Fruit fly (Drosophila melanogaster) whole organism, wandering third instar larva: Measurements from ENCODE around the gene CycT.

ENCODE experiments used
- Abd-B ChIP-seq: fragments of >200 bp; optimal IDR thresholded peaks from 2 replicates; lab custom pipeline; 2017; ENCODE audit warnings: missing biosample characterization, missing genetic modification characterization
- CG32264 ChIP-seq: fragments of 200-800 bp; sonication (Bioruptor generic); optimal IDR thresholded peaks from 2 replicates; lab custom pipeline; 2016; ENCODE audit warnings: missing biosample characterization, missing genetic modification characterization
- CG9705 ChIP-seq: fragments of 200-800 bp; sonication (Bioruptor generic); optimal IDR thresholded peaks from 2 replicates; lab custom pipeline; 2018; ENCODE audit warnings: missing biosample characterization, mild to moderate bottlenecking, missing genetic modification characterization
- CrebA ChIP-seq: fragments of 200-800 bp; sonication (Bioruptor generic); optimal IDR thresholded peaks from 2 replicates; lab custom pipeline; 2016; ENCODE audit warnings: missing biosample characterization, mild to moderate bottlenecking, missing genetic modification characterization, borderline replicate concordance
- Dfd ChIP-seq: fragments of >200 bp; optimal IDR thresholded peaks from 2 replicates; lab custom pipeline; 2017; ENCODE audit warnings: missing biosample characterization, missing genetic modification characterization
- Dif ChIP-seq: fragments of 200-275, 200-300 bp; sonication (Bioruptor generic); optimal IDR thresholded peaks from 2 replicates; lab custom pipeline; 2018; ENCODE audit warnings: missing biosample characterization, missing genetic modification characterization; ENCODE audit not compliant: partially characterized antibody
- GATAd ChIP-seq: sonication (Bioruptor generic); optimal IDR thresholded peaks from 2 replicates; lab custom pipeline; 2016; ENCODE audit warnings: missing biosample characterization, missing genetic modification characterization
- HLH106 ChIP-seq: fragments of 200-800 bp; optimal IDR thresholded peaks from 3 replicates; lab custom pipeline; 2019; ENCODE audit warnings: missing biosample characterization, mild to moderate bottlenecking, missing genetic modification characterization, moderate library complexity
- Hnf4 ChIP-seq: fragments of 200-800 bp; sonication (Bioruptor generic); optimal IDR thresholded peaks from 2 replicates; lab custom pipeline; 2016; ENCODE audit warnings: missing biosample characterization, mild to moderate bottlenecking, missing genetic modification characterization
- Hr78 ChIP-seq: fragments of >200 bp; optimal IDR thresholded peaks from 2 replicates; lab custom pipeline; 2017; ENCODE audit warnings: missing biosample characterization, missing genetic modification characterization
- Hr83 ChIP-seq: fragments of 200-300 bp; sonication (Bioruptor generic); optimal IDR thresholded peaks from 2 replicates; lab custom pipeline; 2016; ENCODE audit warnings: missing biosample characterization, mild to moderate bottlenecking, missing genetic modification characterization, moderate library complexity; ENCODE audit not compliant: poor library complexity, severe bottlenecking
- Jra ChIP-seq: sonication (Bioruptor generic); optimal IDR thresholded peaks from 2 replicates; lab custom pipeline; 2016; ENCODE audit warnings: missing biosample characterization, missing genetic modification characterization
- Mio ChIP-seq: sonication (Bioruptor generic); optimal IDR thresholded peaks from 2 replicates; lab custom pipeline; 2016; ENCODE audit warnings: missing biosample characterization, missing genetic modification characterization
- Myc ChIP-seq: fragments of >200 bp; optimal IDR thresholded peaks from 2 replicates; lab custom pipeline; 2017
- N ChIP-seq: fragments of >200 bp; optimal IDR thresholded peaks from 2 replicates; lab custom pipeline; 2018; ENCODE audit warnings: missing biosample characterization, missing external identifiers, missing genetic modification characterization
- OdsH ChIP-seq: fragments of 200-800 bp; sonication (Bioruptor generic); optimal IDR thresholded peaks from 2 replicates; lab custom pipeline; 2016; ENCODE audit warnings: missing biosample characterization, mild to moderate bottlenecking, missing genetic modification characterization
- Rel ChIP-seq, 2 experiments: fragments of 200-800 bp; sonication (Bioruptor generic) in 1 of 2; optimal IDR thresholded peaks; 2 replicates in 1 of 2; 3 replicates in 1 of 2; lab custom pipeline; 2016 to 2019; ENCODE audit warnings: mild to moderate bottlenecking in 2 of 2, missing biosample characterization in 2 of 2, missing genetic modification characterization in 2 of 2, moderate library complexity in 1 of 2
- Sp1 ChIP-seq: fragments of 200-800 bp; sonication (Bioruptor generic); optimal IDR thresholded peaks from 3 replicates; lab custom pipeline; 2019; ENCODE audit warnings: missing biosample characterization, mild to moderate bottlenecking, missing genetic modification characterization, moderate library complexity
- Vsx2 ChIP-seq: fragments of 200-300, 225-300 bp; sonication (Bioruptor generic); optimal IDR thresholded peaks from 2 replicates; lab custom pipeline; 2018; ENCODE audit warnings: missing biosample characterization, missing genetic modification characterization; ENCODE audit not compliant: partially characterized antibody
- br ChIP-seq: fragments of 200-800 bp; sonication (Bioruptor generic); optimal IDR thresholded peaks from 2 replicates; lab custom pipeline; 2016; ENCODE audit warnings: missing biosample characterization, missing genetic modification characterization
- brk ChIP-seq: fragments of 200-800 bp; sonication (Bioruptor generic); optimal IDR thresholded peaks from 2 replicates; lab custom pipeline; 2016; ENCODE audit warnings: missing biosample characterization, mild to moderate bottlenecking, missing genetic modification characterization
- dl ChIP-seq, 2 experiments: fragments of 175-275, 200-275 bp in 1 of 2; fragments of 200-275 bp in 1 of 2; sonication (Bioruptor generic); optimal IDR thresholded peaks; lab custom pipeline; 2018; ENCODE audit warnings: mild to moderate bottlenecking in 2 of 2, missing biosample characterization in 2 of 2, missing genetic modification characterization in 2 of 2, moderate library complexity in 2 of 2; ENCODE audit not compliant: partially characterized antibody in 2 of 2, insufficient read depth in 1 of 2
- dmrt93B ChIP-seq: fragments of 200-800 bp; sonication (Bioruptor generic); optimal IDR thresholded peaks from 2 replicates; lab custom pipeline; 2018; ENCODE audit warnings: missing biosample characterization, mild to moderate bottlenecking, missing genetic modification characterization
- dsf ChIP-seq: sonication (Bioruptor generic); optimal IDR thresholded peaks from 2 replicates; lab custom pipeline; 2016; ENCODE audit warnings: missing biosample characterization, missing genetic modification characterization, borderline replicate concordance
- ey ChIP-seq: fragments of 200-800 bp; sonication (Bioruptor generic); optimal IDR thresholded peaks from 2 replicates; lab custom pipeline; 2016; ENCODE audit warnings: missing biosample characterization, missing genetic modification characterization
- foxo ChIP-seq, 2 experiments: fragments of 200-800 bp; sonication (Bioruptor generic); optimal IDR thresholded peaks; 2 replicates in 1 of 2; 3 replicates in 1 of 2; lab custom pipeline; 2016 to 2017; ENCODE audit warnings: missing biosample characterization in 2 of 2, missing genetic modification characterization in 2 of 2
- fru ChIP-seq: fragments of 200-800 bp; sonication (Bioruptor generic); optimal IDR thresholded peaks from 3 replicates; lab custom pipeline; 2016; ENCODE audit warnings: missing biosample characterization, mild to moderate bottlenecking, missing genetic modification characterization
- h ChIP-seq: fragments of 200-800 bp; sonication (Bioruptor generic); optimal IDR thresholded peaks from 3 replicates; lab custom pipeline; 2016; ENCODE audit warnings: missing biosample characterization, mild to moderate bottlenecking, missing genetic modification characterization
- jim ChIP-seq: fragments of 175-275, 200-325 bp; sonication (Bioruptor generic); optimal IDR thresholded peaks from 2 replicates; lab custom pipeline; 2016; ENCODE audit warnings: missing biosample characterization, mild to moderate bottlenecking, missing genetic modification characterization
- lola ChIP-seq: fragments of >200 bp; optimal IDR thresholded peaks from 2 replicates; lab custom pipeline; 2017; ENCODE audit warnings: missing biosample characterization, missing genetic modification characterization
- pan ChIP-seq: fragments of >200 bp; optimal IDR thresholded peaks from 2 replicates; lab custom pipeline; 2017
- psq ChIP-seq: fragments of 200-800 bp; sonication (Bioruptor generic); optimal IDR thresholded peaks from 3 replicates; lab custom pipeline; 2017; ENCODE audit warnings: missing biosample characterization, mild to moderate bottlenecking, missing genetic modification characterization, moderate library complexity
- rgr ChIP-seq: fragments of 200-800 bp; sonication (Bioruptor generic); optimal IDR thresholded peaks from 3 replicates; lab custom pipeline; 2016; ENCODE audit warnings: missing biosample characterization, mild to moderate bottlenecking, missing genetic modification characterization
- sage ChIP-seq: fragments of 200-800 bp; sonication (Bioruptor generic); optimal IDR thresholded peaks from 2 replicates; lab custom pipeline; 2016; ENCODE audit warnings: missing biosample characterization, mild to moderate bottlenecking, missing genetic modification characterization
- sv ChIP-seq: fragments of 200-800 bp; sonication (Bioruptor generic); optimal IDR thresholded peaks from 3 replicates; lab custom pipeline; 2016; ENCODE audit warnings: missing biosample characterization, missing genetic modification characterization
- tai ChIP-seq: sonication (Bioruptor generic); optimal IDR thresholded peaks from 2 replicates; lab custom pipeline; 2016; ENCODE audit warnings: missing biosample characterization, missing genetic modification characterization
- usp ChIP-seq: fragments of >200 bp; optimal IDR thresholded peaks from 2 replicates; lab custom pipeline; 2017; ENCODE audit warnings: missing biosample characterization, missing genetic modification characterization
- woc ChIP-seq: sonication (Bioruptor generic); optimal IDR thresholded peaks from 2 replicates; lab custom pipeline; 2016; ENCODE audit warnings: missing biosample characterization, mild to moderate bottlenecking, missing genetic modification characterization

CycT gene

dm6 chr3L:17579121-17579520, 21.5 kb upstream of the CycT start:
- peak; percentile 44 for TF ChIP-seq OdsH (GFP tag; lab: Kevin White, UChicago)
- peak; percentile 49 for TF ChIP-seq h
- TF ChIP-seq Hnf4: no peak
- TF ChIP-seq Dfd: no peak
- no peak for TF ChIP-seq lola (GFP tag; lab: Kevin White, UChicago)
- TF ChIP-seq dl (GFP tag; optimal IDR thresholded peaks at IDR 0.05; lab: Kevin White, UChicago; ENCODE audit: insufficient read depth in 1 of 2, partially characterized antibody in 2 of 2): no peak
- TF ChIP-seq woc (GFP tag; lab: Kevin White, UChicago): no peak
- no peak for TF ChIP-seq pan (lab: Kevin White, UChicago)
- TF ChIP-seq Dif: no peak
- no peak for TF ChIP-seq Abd-B (GFP tag; lab: Kevin White, UChicago)
- TF ChIP-seq Rel (GFP tag; optimal IDR thresholded peaks at IDR 0.05; lab: Kevin White, UChicago): no peak
- TF ChIP-seq Rel (tag; optimal IDR thresholded peaks at IDR 0.05; lab: Kevin White, UChicago): no peak
- no peak for TF ChIP-seq N (GFP tag; lab: Kevin White, UChicago)
- TF ChIP-seq foxo (GFP tag; optimal IDR thresholded peaks at IDR 0.05; lab: Kevin White, UChicago): peak in 1 of 2 experiments; percentile 59
- TF ChIP-seq psq (GFP tag; lab: Kevin White, UChicago): no peak
- no peak for TF ChIP-seq Vsx2 (GFP tag; lab: Kevin White, UChicago)
- TF ChIP-seq dsf: no peak
- peak; percentile 30 for TF ChIP-seq brk (GFP tag; lab: Kevin White, UChicago)
- TF ChIP-seq br (GFP tag; lab: Kevin White, UChicago): peak; percentile 25
- peak; percentile 47 for TF ChIP-seq rgr
- no peak for TF ChIP-seq jim (GFP tag; lab: Kevin White, UChicago)
- TF ChIP-seq sv: no peak
- TF ChIP-seq fru (GFP tag; lab: Kevin White, UChicago): peak; percentile 57
- TF ChIP-seq Myc (lab: Kevin White, UChicago): no peak
- TF ChIP-seq GATAd (GFP tag; lab: Kevin White, UChicago): no peak
- no peak for TF ChIP-seq CrebA
- TF ChIP-seq dmrt93B (GFP tag; lab: Kevin White, UChicago): peak; percentile 44
- peak; percentile 31 for TF ChIP-seq tai
- TF ChIP-seq Hr78 (GFP tag; lab: Kevin White, UChicago): no peak
- peak; percentile 15 for TF ChIP-seq Hr83 (GFP tag; lab: Kevin White, UChicago)
- TF ChIP-seq ey (GFP tag; lab: Kevin White, UChicago): peak; percentile 55
- peak; percentile 15 for TF ChIP-seq sage
- peak; percentile 17 for TF ChIP-seq Mio (GFP tag; lab: Kevin White, UChicago)
- TF ChIP-seq usp (GFP tag; lab: Kevin White, UChicago): no peak
- TF ChIP-seq HLH106 (tag; lab: Kevin White, UChicago): peak; percentile 54
- no peak for TF ChIP-seq CG32264
- no peak for TF ChIP-seq CG9705
- peak; percentile 42 for TF ChIP-seq Sp1 (GFP tag; lab: Kevin White, UChicago)
- TF ChIP-seq Jra (GFP tag; lab: Kevin White, UChicago): no peak

dm6 chr3L:17578413-17578812, 20.8 kb upstream of the CycT start:
- no peak for TF ChIP-seq lola (GFP tag; lab: Kevin White, UChicago)
- TF ChIP-seq ey (GFP tag; lab: Kevin White, UChicago): peak; percentile 86
- TF ChIP-seq foxo (GFP tag; optimal IDR thresholded peaks at IDR 0.05; lab: Kevin White, UChicago): peak in 1 of 2 experiments; percentile 93
- TF ChIP-seq Vsx2 (GFP tag; lab: Kevin White, UChicago): no peak
- no peak for TF ChIP-seq pan (lab: Kevin White, UChicago)
- TF ChIP-seq GATAd (GFP tag; lab: Kevin White, UChicago): peak; percentile 4
- peak; percentile 69 for TF ChIP-seq sage
- peak; percentile 94 for TF ChIP-seq OdsH (GFP tag; lab: Kevin White, UChicago)
- TF ChIP-seq Hr83 (GFP tag; lab: Kevin White, UChicago): no peak
- TF ChIP-seq tai: peak; percentile 72
- TF ChIP-seq br (GFP tag; lab: Kevin White, UChicago): peak; percentile 71
- no peak for TF ChIP-seq sv
- peak; percentile 67 for TF ChIP-seq woc (GFP tag; lab: Kevin White, UChicago)
- TF ChIP-seq Sp1 (GFP tag; lab: Kevin White, UChicago): peak; percentile 96
- TF ChIP-seq brk (GFP tag; lab: Kevin White, UChicago): peak; percentile 92
- TF ChIP-seq usp (GFP tag; lab: Kevin White, UChicago): no peak
- TF ChIP-seq Myc (lab: Kevin White, UChicago): no peak
- TF ChIP-seq N (GFP tag; lab: Kevin White, UChicago): no peak
- TF ChIP-seq Hr78 (GFP tag; lab: Kevin White, UChicago): no peak
- no peak for TF ChIP-seq jim (GFP tag; lab: Kevin White, UChicago)
- TF ChIP-seq HLH106 (tag; lab: Kevin White, UChicago): peak; percentile 95
- TF ChIP-seq CG9705: peak; percentile 72
- peak; percentile 87 for TF ChIP-seq Hnf4
- TF ChIP-seq fru (GFP tag; lab: Kevin White, UChicago): peak; percentile 65
- no peak for TF ChIP-seq CrebA
- no peak for TF ChIP-seq Dif
- TF ChIP-seq psq (GFP tag; lab: Kevin White, UChicago): peak; percentile 75
- peak; percentile 61 for TF ChIP-seq Rel (GFP tag; optimal IDR thresholded peaks at IDR 0.05; lab: Kevin White, UChicago)
- TF ChIP-seq Rel (tag; optimal IDR thresholded peaks at IDR 0.05; lab: Kevin White, UChicago): peak; percentile 40
- TF ChIP-seq dmrt93B (GFP tag; lab: Kevin White, UChicago): peak; percentile 85
- TF ChIP-seq dsf: peak; percentile 64
- no peak for TF ChIP-seq dl (GFP tag; optimal IDR thresholded peaks at IDR 0.05; lab: Kevin White, UChicago; ENCODE audit: insufficient read depth in 1 of 2, partially characterized antibody in 2 of 2)
- TF ChIP-seq h: peak; percentile 92
- TF ChIP-seq CG32264: peak; percentile 49
- peak; percentile 94 for TF ChIP-seq rgr
- peak; percentile 43 for TF ChIP-seq Jra (GFP tag; lab: Kevin White, UChicago)
- no peak for TF ChIP-seq Abd-B (GFP tag; lab: Kevin White, UChicago)
- TF ChIP-seq Dfd: no peak
- TF ChIP-seq Mio (GFP tag; lab: Kevin White, UChicago): peak; percentile 14
- TF ChIP-seq, all 38 proteins: peak for 23
